Fruit fly (Drosophila melanogaster) whole organism, wandering third instar larva: Measurements from ENCODE around the gene mtg.

ENCODE experiments used
- Abd-B ChIP-seq: fragments of >200 bp; optimal IDR thresholded peaks from 2 replicates; lab custom pipeline; 2017; ENCODE audit warnings: missing biosample characterization, missing genetic modification characterization
- CG32264 ChIP-seq: fragments of 200-800 bp; sonication (Bioruptor generic); optimal IDR thresholded peaks from 2 replicates; lab custom pipeline; 2016; ENCODE audit warnings: missing biosample characterization, missing genetic modification characterization
- CG9705 ChIP-seq: fragments of 200-800 bp; sonication (Bioruptor generic); optimal IDR thresholded peaks from 2 replicates; lab custom pipeline; 2018; ENCODE audit warnings: missing biosample characterization, mild to moderate bottlenecking, missing genetic modification characterization
- CrebA ChIP-seq: fragments of 200-800 bp; sonication (Bioruptor generic); optimal IDR thresholded peaks from 2 replicates; lab custom pipeline; 2016; ENCODE audit warnings: missing biosample characterization, mild to moderate bottlenecking, missing genetic modification characterization, borderline replicate concordance
- Dfd ChIP-seq: fragments of >200 bp; optimal IDR thresholded peaks from 2 replicates; lab custom pipeline; 2017; ENCODE audit warnings: missing biosample characterization, missing genetic modification characterization
- Dif ChIP-seq: fragments of 200-275, 200-300 bp; sonication (Bioruptor generic); optimal IDR thresholded peaks from 2 replicates; lab custom pipeline; 2018; ENCODE audit warnings: missing biosample characterization, missing genetic modification characterization; ENCODE audit not compliant: partially characterized antibody
- GATAd ChIP-seq: sonication (Bioruptor generic); optimal IDR thresholded peaks from 2 replicates; lab custom pipeline; 2016; ENCODE audit warnings: missing biosample characterization, missing genetic modification characterization
- HLH106 ChIP-seq: fragments of 200-800 bp; optimal IDR thresholded peaks from 3 replicates; lab custom pipeline; 2019; ENCODE audit warnings: missing biosample characterization, mild to moderate bottlenecking, missing genetic modification characterization, moderate library complexity
- Hnf4 ChIP-seq: fragments of 200-800 bp; sonication (Bioruptor generic); optimal IDR thresholded peaks from 2 replicates; lab custom pipeline; 2016; ENCODE audit warnings: missing biosample characterization, mild to moderate bottlenecking, missing genetic modification characterization
- Hr83 ChIP-seq: fragments of 200-300 bp; sonication (Bioruptor generic); optimal IDR thresholded peaks from 2 replicates; lab custom pipeline; 2016; ENCODE audit warnings: missing biosample characterization, mild to moderate bottlenecking, missing genetic modification characterization, moderate library complexity; ENCODE audit not compliant: poor library complexity, severe bottlenecking
- Jra ChIP-seq: sonication (Bioruptor generic); optimal IDR thresholded peaks from 2 replicates; lab custom pipeline; 2016; ENCODE audit warnings: missing biosample characterization, missing genetic modification characterization
- Mio ChIP-seq: sonication (Bioruptor generic); optimal IDR thresholded peaks from 2 replicates; lab custom pipeline; 2016; ENCODE audit warnings: missing biosample characterization, missing genetic modification characterization
- Myc ChIP-seq: fragments of >200 bp; optimal IDR thresholded peaks from 2 replicates; lab custom pipeline; 2017
- OdsH ChIP-seq: fragments of 200-800 bp; sonication (Bioruptor generic); optimal IDR thresholded peaks from 2 replicates; lab custom pipeline; 2016; ENCODE audit warnings: missing biosample characterization, mild to moderate bottlenecking, missing genetic modification characterization
- Rel ChIP-seq, 2 experiments: fragments of 200-800 bp; sonication (Bioruptor generic) in 1 of 2; optimal IDR thresholded peaks; 2 replicates in 1 of 2; 3 replicates in 1 of 2; lab custom pipeline; 2016 to 2019; ENCODE audit warnings: mild to moderate bottlenecking in 2 of 2, missing biosample characterization in 2 of 2, missing genetic modification characterization in 2 of 2, moderate library complexity in 1 of 2
- Sp1 ChIP-seq: fragments of 200-800 bp; sonication (Bioruptor generic); optimal IDR thresholded peaks from 3 replicates; lab custom pipeline; 2019; ENCODE audit warnings: missing biosample characterization, mild to moderate bottlenecking, missing genetic modification characterization, moderate library complexity
- Vsx2 ChIP-seq: fragments of 200-300, 225-300 bp; sonication (Bioruptor generic); optimal IDR thresholded peaks from 2 replicates; lab custom pipeline; 2018; ENCODE audit warnings: missing biosample characterization, missing genetic modification characterization; ENCODE audit not compliant: partially characterized antibody
- br ChIP-seq: fragments of 200-800 bp; sonication (Bioruptor generic); optimal IDR thresholded peaks from 2 replicates; lab custom pipeline; 2016; ENCODE audit warnings: missing biosample characterization, missing genetic modification characterization
- brk ChIP-seq: fragments of 200-800 bp; sonication (Bioruptor generic); optimal IDR thresholded peaks from 2 replicates; lab custom pipeline; 2016; ENCODE audit warnings: missing biosample characterization, mild to moderate bottlenecking, missing genetic modification characterization
- dl ChIP-seq, 2 experiments: fragments of 175-275, 200-275 bp in 1 of 2; fragments of 200-275 bp in 1 of 2; sonication (Bioruptor generic); optimal IDR thresholded peaks; lab custom pipeline; 2018; ENCODE audit warnings: mild to moderate bottlenecking in 2 of 2, missing biosample characterization in 2 of 2, missing genetic modification characterization in 2 of 2, moderate library complexity in 2 of 2; ENCODE audit not compliant: partially characterized antibody in 2 of 2, insufficient read depth in 1 of 2
- dmrt93B ChIP-seq: fragments of 200-800 bp; sonication (Bioruptor generic); optimal IDR thresholded peaks from 2 replicates; lab custom pipeline; 2018; ENCODE audit warnings: missing biosample characterization, mild to moderate bottlenecking, missing genetic modification characterization
- dsf ChIP-seq: sonication (Bioruptor generic); optimal IDR thresholded peaks from 2 replicates; lab custom pipeline; 2016; ENCODE audit warnings: missing biosample characterization, missing genetic modification characterization, borderline replicate concordance
- ey ChIP-seq: fragments of 200-800 bp; sonication (Bioruptor generic); optimal IDR thresholded peaks from 2 replicates; lab custom pipeline; 2016; ENCODE audit warnings: missing biosample characterization, missing genetic modification characterization
- foxo ChIP-seq, 2 experiments: fragments of 200-800 bp; sonication (Bioruptor generic); optimal IDR thresholded peaks; 2 replicates in 1 of 2; 3 replicates in 1 of 2; lab custom pipeline; 2016 to 2017; ENCODE audit warnings: missing biosample characterization in 2 of 2, missing genetic modification characterization in 2 of 2
- fru ChIP-seq: fragments of 200-800 bp; sonication (Bioruptor generic); optimal IDR thresholded peaks from 3 replicates; lab custom pipeline; 2016; ENCODE audit warnings: missing biosample characterization, mild to moderate bottlenecking, missing genetic modification characterization
- h ChIP-seq: fragments of 200-800 bp; sonication (Bioruptor generic); optimal IDR thresholded peaks from 3 replicates; lab custom pipeline; 2016; ENCODE audit warnings: missing biosample characterization, mild to moderate bottlenecking, missing genetic modification characterization
- jim ChIP-seq: fragments of 175-275, 200-325 bp; sonication (Bioruptor generic); optimal IDR thresholded peaks from 2 replicates; lab custom pipeline; 2016; ENCODE audit warnings: missing biosample characterization, mild to moderate bottlenecking, missing genetic modification characterization
- lola ChIP-seq: fragments of >200 bp; optimal IDR thresholded peaks from 2 replicates; lab custom pipeline; 2017; ENCODE audit warnings: missing biosample characterization, missing genetic modification characterization
- pan ChIP-seq: fragments of >200 bp; optimal IDR thresholded peaks from 2 replicates; lab custom pipeline; 2017
- psq ChIP-seq: fragments of 200-800 bp; sonication (Bioruptor generic); optimal IDR thresholded peaks from 3 replicates; lab custom pipeline; 2017; ENCODE audit warnings: missing biosample characterization, mild to moderate bottlenecking, missing genetic modification characterization, moderate library complexity
- sv ChIP-seq: fragments of 200-800 bp; sonication (Bioruptor generic); optimal IDR thresholded peaks from 3 replicates; lab custom pipeline; 2016; ENCODE audit warnings: missing biosample characterization, missing genetic modification characterization
- tai ChIP-seq: sonication (Bioruptor generic); optimal IDR thresholded peaks from 2 replicates; lab custom pipeline; 2016; ENCODE audit warnings: missing biosample characterization, missing genetic modification characterization
- usp ChIP-seq: fragments of >200 bp; optimal IDR thresholded peaks from 2 replicates; lab custom pipeline; 2017; ENCODE audit warnings: missing biosample characterization, missing genetic modification characterization
- woc ChIP-seq: sonication (Bioruptor generic); optimal IDR thresholded peaks from 2 replicates; lab custom pipeline; 2016; ENCODE audit warnings: missing biosample characterization, mild to moderate bottlenecking, missing genetic modification characterization

The mtg gene

DNA sequence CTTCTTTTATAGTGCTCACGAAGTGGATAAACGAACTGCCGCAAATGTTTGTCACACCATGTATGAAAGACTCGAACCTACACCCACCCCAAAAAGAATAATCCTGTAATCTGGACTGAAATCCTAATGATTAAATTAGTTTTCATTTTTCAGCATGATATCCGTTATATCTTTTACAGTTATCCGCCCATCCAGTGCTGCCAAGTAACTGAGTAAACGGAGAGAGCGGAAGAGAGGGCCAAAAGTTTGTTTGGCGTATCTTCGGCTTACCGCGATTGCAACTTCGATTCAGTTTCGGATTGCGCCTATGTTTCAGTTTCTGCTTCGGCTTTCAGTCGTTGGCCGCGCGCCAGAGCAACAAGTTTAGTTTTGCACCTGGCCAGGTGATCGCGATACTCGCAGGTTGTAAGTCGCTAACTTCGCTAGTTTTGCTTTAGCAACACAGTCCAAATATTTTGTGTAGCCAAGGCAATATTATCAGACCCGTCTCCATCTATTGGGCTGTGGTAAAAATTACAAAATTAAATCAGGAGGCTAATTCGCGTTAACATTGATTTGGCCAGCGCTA lies at the start of gene mtg:
TSS of gene mtg (plus strand) at position 332 of the 568 bp plus-strand sequence.
- TF ChIP-seq Myc (lab: Kevin White, UChicago) (no peak), Vsx2 (GFP tag; lab: Kevin White, UChicago) (no peak), Hr83 (no peak), CrebA (GFP tag; lab: Kevin White, UChicago) (no peak), dsf (GFP tag; lab: Kevin White, UChicago) (no peak), jim (GFP tag; lab: Kevin White, UChicago) (no peak), usp (GFP tag; lab: Kevin White, UChicago) (no peak), CG32264 (no peak), fru (GFP tag; lab: Kevin White, UChicago) (no peak), Rel (GFP tag; optimal IDR thresholded peaks at IDR 0.05; lab: Kevin White, UChicago) (no peak), Rel (tag; optimal IDR thresholded peaks at IDR 0.05; lab: Kevin White, UChicago) (no peak), psq (GFP tag; lab: Kevin White, UChicago) (no peak), h (no peak), Dfd (GFP tag; lab: Kevin White, UChicago) (no peak), foxo (GFP tag; optimal IDR thresholded peaks at IDR 0.05; lab: Kevin White, UChicago) (no peak), Hnf4 (no peak), br (no peak)

DNA sequence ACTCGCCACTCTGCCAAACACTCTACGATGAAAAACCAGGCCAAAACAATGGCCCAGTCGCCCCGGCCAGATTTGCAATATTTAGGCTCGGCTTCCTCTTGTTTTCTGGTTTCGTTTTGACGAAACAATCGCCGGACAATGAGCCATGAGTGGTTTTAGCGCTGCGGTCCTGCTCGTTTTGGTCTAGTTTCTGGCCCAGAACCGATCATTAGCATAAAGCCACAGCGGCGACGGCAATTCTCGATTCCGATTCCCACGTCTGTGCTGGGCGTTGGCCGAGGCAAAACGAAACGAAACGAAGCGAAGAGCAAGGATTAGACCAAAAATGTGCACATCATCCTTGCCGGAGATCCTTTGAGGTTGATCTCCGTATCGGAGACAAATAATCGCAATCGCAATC lies 46.9 kb upstream of the mtg start:
- TF ChIP-seq Jra (GFP tag; lab: Kevin White, UChicago) (no peak), lola (GFP tag; lab: Kevin White, UChicago) (no peak), Hnf4 (no peak), OdsH (GFP tag; lab: Kevin White, UChicago) (no peak), tai (no peak), Vsx2 (GFP tag; lab: Kevin White, UChicago) (no peak), woc (no peak), HLH106 (tag; lab: Kevin White, UChicago) (no peak), dmrt93B (no peak), sv (GFP tag; lab: Kevin White, UChicago) (no peak), Hr83 (no peak), GATAd (GFP tag; lab: Kevin White, UChicago) (no peak), ey (GFP tag; lab: Kevin White, UChicago) (no peak), brk (GFP tag; lab: Kevin White, UChicago) (no peak), br (no peak), jim (GFP tag; lab: Kevin White, UChicago) (no peak), usp (GFP tag; lab: Kevin White, UChicago) (no peak), Abd-B (GFP tag; lab: Kevin White, UChicago) (no peak)

DNA sequence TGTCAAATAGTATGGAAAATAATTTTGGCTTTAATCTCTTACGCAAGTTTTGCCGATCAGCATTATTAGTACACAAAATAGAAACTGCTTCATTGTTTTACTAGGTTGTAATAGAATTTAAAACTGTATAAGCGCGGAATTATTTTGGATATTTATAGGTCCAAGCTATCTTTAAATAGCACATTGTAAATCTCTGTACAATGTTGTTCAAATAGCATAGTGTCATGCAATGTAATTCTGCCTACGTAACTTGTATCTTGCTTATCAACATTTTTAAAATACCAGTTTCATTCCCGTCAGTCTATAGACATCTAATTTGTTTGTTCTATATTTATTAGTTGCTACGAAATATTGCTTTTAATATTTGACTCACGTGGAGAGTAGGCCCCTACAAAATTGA lies 45.6 kb upstream of the mtg start, which contains the start of gene CheA84a:
TSS of gene CheA84a (minus strand) at position 101 of the 400 bp plus-strand sequence.
- TF ChIP-seq Myc (lab: Kevin White, UChicago) (no peak), Rel (GFP tag; optimal IDR thresholded peaks at IDR 0.05; lab: Kevin White, UChicago) (no peak), Rel (tag; optimal IDR thresholded peaks at IDR 0.05; lab: Kevin White, UChicago) (no peak), fru (GFP tag; lab: Kevin White, UChicago) (no peak), tai (no peak), h (no peak), dsf (GFP tag; lab: Kevin White, UChicago) (no peak), brk (GFP tag; lab: Kevin White, UChicago) (no peak), br (no peak), Mio (GFP tag; lab: Kevin White, UChicago) (no peak), pan (lab: Kevin White, UChicago) (no peak), dl (GFP tag; optimal IDR thresholded peaks at IDR 0.05; lab: Kevin White, UChicago; ENCODE audit: insufficient read depth in 1 of 2, partially characterized antibody in 2 of 2) (no peak), Dif (GFP tag; lab: Kevin White, UChicago) (no peak), Hr83 (no peak), sv (GFP tag; lab: Kevin White, UChicago) (no peak), CG32264 (no peak), Abd-B (GFP tag; lab: Kevin White, UChicago) (no peak)

DNA sequence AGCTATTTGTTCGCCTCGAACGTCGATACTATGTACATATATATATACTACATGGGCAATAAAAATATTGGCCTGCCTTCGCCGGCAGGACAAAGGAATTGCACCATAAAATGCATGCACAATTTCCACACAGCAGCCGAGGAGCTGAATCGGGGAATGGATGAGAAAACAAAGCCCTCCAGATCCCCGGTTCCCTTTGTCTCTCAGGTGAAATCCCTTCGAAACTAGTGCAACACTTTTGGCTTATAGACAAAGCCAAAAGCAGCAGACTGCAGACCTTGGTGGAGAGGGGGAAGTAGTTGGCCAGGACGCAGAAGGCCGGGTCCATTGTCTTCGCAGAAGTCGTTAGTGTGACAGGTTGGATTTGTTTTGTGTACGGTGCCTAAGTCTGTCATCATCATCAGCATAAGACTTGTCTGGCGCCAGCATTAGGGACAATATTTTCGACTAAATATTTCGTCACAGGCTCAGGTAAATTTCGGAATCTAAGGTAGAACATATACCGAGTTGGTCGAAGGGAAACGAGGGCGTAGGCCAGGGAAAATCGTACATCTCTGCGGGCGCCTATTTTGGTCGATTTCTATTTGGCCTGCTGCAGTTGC lies 44.9 kb upstream of the mtg start:
- TF ChIP-seq brk (GFP tag; lab: Kevin White, UChicago) (no peak), HLH106 (tag; lab: Kevin White, UChicago) (no peak), Dif (GFP tag; lab: Kevin White, UChicago) (no peak), fru (GFP tag; lab: Kevin White, UChicago) (no peak), tai (no peak), Jra (GFP tag; lab: Kevin White, UChicago) (no peak), CrebA (GFP tag; lab: Kevin White, UChicago) (no peak), Hr83 (no peak), CG9705 (no peak), dmrt93B (no peak), Sp1 (GFP tag; lab: Kevin White, UChicago) (no peak), jim (GFP tag; lab: Kevin White, UChicago) (no peak), Abd-B (GFP tag; lab: Kevin White, UChicago) (no peak), psq (GFP tag; lab: Kevin White, UChicago) (no peak), GATAd (GFP tag; lab: Kevin White, UChicago) (no peak)
